Worm (Caenorhabditis elegans) whole organism, early embryonic: Measurements from ENCODE around the gene gst-39.

Experiments used
- B0310.2 ChIP-seq: sonication (generic microtip); optimal IDR thresholded peaks from 2 replicates; lab custom pipeline; 2016; ENCODE audit warnings: mild to moderate bottlenecking, missing genetic modification characterization, missing compliant biosample characterization
- ama-1 ChIP-seq: fragments of 150-350 bp; optimal IDR thresholded peaks from 2 replicates; lab custom pipeline; 2014
- ceh-36 ChIP-seq: sonication (generic microtip); optimal IDR thresholded peaks from 2 replicates; lab custom pipeline; 2016; ENCODE audit warnings: missing genetic modification characterization, inconsistent platforms, missing compliant biosample characterization
- flt-1 ChIP-seq: fragments of 200-800 bp; sonication (Bioruptor generic); IDR thresholded peaks from 2 replicates; pipeline ENCODE4 v1.3.6; 2022; ENCODE audit warnings: missing genetic modification characterization, missing compliant biosample characterization
- hnd-1 ChIP-seq: sonication (generic microtip); optimal IDR thresholded peaks from 2 replicates; lab custom pipeline; 2016; ENCODE audit warnings: missing genetic modification characterization, missing compliant biosample characterization
- pes-1 ChIP-seq: fragments of 200-800 bp; sonication (Bioruptor generic); IDR thresholded peaks from 2 replicates; pipeline ENCODE4 v1.3.6; 2022; ENCODE audit warnings: missing genetic modification reagents, missing genetic modification characterization, missing compliant biosample characterization
- scrt-1 ChIP-seq: fragments of 200-800 bp; sonication (Bioruptor generic); IDR thresholded peaks from 2 replicates; pipeline ENCODE4 v1.3.6; 2022; ENCODE audit warnings: missing genetic modification characterization, missing compliant biosample characterization
- tbx-11 ChIP-seq: fragments of 200-800 bp; sonication (Bioruptor generic); IDR thresholded peaks from 2 replicates; pipeline ENCODE4 v1.3.6; 2022; ENCODE audit warnings: missing genetic modification characterization, missing compliant biosample characterization
- tbx-37 ChIP-seq: fragments of 200-800 bp; sonication (Bioruptor generic); conservative IDR thresholded peaks from 2 replicates; pipeline ENCODE4 v1.3.6; 2022; ENCODE audit warnings: missing genetic modification reagents, missing genetic modification characterization, missing compliant biosample characterization

DNA sequence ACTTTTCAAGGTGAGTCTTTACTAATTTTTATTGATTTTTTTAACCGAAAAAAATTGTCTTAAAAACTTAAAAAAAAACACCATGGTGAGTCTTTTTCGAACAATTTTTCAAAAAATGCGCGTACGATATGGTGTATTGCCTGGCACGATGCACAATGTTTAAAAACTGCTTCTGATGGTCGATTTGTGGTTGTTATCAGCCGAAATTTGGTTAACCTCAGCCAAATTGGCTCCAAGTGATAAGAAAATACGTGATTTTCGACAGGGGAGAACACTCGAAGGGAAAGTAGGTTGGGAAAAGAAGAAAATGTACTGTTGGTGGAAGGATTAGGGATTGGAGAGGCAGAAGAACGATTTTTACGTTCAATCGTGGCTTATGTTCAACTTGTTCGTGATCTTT, 35.8 kb upstream of the gst-39 start:
- TF ChIP-seq ceh-36 (tag; lab: Kevin White, UChicago) = no peak
- TF ChIP-seq ama-1 (lab: Kevin White, UChicago) = no peak
- no peak for TF ChIP-seq tbx-11
- TF ChIP-seq flt-1 = no peak
- no peak for TF ChIP-seq B0310.2 (tag; lab: Kevin White, UChicago)
- no peak for TF ChIP-seq pes-1
- TF ChIP-seq hnd-1 = no peak
- no peak for TF ChIP-seq scrt-1 (GFP tag; lab: Robert Waterston, UW)
- TF ChIP-seq tbx-37 = no peak
